Worm (Caenorhabditis elegans): Measurements from ENCODE around the gene F27D9.13.

Gene F27D9.13

DNA sequence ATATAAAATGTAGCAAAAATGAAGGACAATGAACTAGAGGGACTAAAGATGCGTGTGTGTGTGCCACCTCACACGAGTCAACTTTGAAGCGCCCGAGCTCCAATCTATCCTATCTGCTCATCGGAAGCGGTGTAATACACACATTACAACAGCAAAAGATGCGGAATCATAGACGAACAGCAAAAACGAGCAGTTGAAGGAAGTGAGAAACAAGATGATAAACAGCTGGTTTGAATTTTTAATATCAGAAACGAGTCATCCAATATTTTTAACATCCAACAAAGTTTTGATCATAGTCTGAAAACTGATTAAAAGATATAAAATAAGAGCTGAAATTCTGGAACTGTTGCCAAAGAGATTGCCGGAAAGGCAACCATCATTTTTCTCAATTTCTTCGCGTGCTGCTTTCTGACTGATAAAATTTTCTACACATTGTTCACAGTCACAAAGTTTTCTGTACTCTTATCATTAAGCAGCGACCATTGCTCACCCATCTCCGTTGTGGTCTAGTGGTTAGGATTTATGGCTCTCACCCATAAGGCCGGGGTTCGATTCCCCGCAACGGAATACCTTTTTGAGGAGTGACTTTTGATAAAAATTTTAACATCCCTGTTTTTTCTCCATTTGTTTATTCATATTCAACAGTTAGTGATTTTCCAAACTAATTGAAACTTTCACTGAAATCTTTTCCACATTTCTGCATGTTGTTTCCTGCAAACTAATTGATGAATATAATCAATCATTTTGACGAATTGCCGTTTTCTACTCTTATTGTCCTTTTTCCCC is 13.5 kb upstream of the F27D9.13 start, which contains the start of gene stn-2:
Gene stn-2, minus strand, starts transcription at position 75 of the 786 bp plus-strand sequence.
- TF ChIP-seq mls-2 (tag; optimal IDR thresholded peaks at IDR 0.05) (no peak), ces-1 (GFP tag; optimal IDR thresholded peaks at IDR 0.05) (no peak), unc-120 (tag; optimal IDR thresholded peaks at IDR 0.05; ENCODE audit: poor library complexity, severe bottlenecking) (peak; percentile 43), nhr-12 (tag; optimal IDR thresholded peaks at IDR 0.05) (no peak), sem-2 (GFP tag; optimal IDR thresholded peaks at IDR 0.05) (no peak), blmp-1 (tag; optimal IDR thresholded peaks at IDR 0.05) (no peak), flh-1 (GFP tag; optimal IDR thresholded peaks at IDR 0.05) (no peak), mab-5 (tag; optimal IDR thresholded peaks at IDR 0.05) (no peak), ceh-43 (GFP tag; optimal IDR thresholded peaks at IDR 0.05) (no peak), elt-3 (tag; optimal IDR thresholded peaks at IDR 0.05) (no peak), nhr-76 (tag; optimal IDR thresholded peaks at IDR 0.05) (no peak), hlh-1 (tag; optimal IDR thresholded peaks at IDR 0.05) (peak; percentile 87)

DNA sequence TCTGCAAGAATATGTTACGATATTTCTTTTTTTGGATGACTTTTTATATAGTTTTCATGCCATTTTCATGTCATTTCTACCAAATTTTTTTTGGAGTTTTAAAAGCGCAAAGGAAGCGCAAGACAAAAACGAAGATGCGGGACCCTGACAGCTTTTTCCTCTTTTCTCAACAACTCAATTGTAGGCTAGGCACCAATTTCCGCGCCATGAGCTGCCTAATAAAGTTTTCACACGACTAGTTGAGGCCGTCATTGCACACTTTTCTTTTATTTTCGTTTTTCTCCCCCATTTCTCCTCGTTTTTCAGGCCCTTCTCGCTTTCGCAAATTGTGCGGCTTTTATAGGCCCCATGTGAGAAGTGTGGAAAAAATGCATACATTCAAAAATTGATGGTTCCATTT is 12.6 kb upstream of the F27D9.13 start:
- TF ChIP-seq ces-1 (GFP tag; optimal IDR thresholded peaks at IDR 0.05) (peak; percentile 87), M03D4.4 (tag; optimal IDR thresholded peaks at IDR 0.05) (no peak), mab-5 (tag; optimal IDR thresholded peaks at IDR 0.05) (no peak), flh-1 (GFP tag; optimal IDR thresholded peaks at IDR 0.05) (no peak), lsy-2 (tag; optimal IDR thresholded peaks at IDR 0.05) (no peak)

DNA sequence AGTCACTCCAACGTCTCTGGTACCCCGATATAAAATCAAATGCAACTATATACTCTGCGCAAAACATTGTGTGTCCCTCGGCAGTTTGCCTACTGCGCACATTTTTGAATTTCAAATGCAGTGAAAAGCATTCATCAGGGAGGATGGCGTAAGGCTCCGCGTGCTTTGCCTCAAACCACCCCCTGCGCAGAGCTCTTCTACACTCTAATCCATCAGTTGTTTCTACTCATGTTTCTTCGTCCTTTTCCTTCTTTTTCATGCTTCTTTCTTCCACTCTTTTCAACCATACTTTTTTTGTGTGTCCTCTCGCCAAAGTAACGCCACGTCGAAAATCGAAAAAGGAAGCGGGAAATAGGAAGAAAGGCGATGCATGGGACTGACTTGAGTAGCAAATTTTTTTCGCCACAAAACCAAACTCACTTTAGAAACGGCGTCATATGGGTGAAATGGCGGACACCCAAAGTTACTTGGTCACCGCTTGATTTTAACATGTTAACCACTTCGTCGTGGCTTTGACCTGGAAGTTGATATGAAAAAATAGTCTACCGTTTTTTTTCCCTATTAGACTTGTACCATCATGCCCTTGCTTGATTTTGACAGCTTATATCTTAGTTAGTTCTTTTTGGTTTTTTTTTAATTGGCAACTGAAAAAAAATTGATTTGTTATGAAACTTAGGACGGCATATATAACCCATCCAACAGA is 11.3 kb upstream of the F27D9.13 start:
- TF ChIP-seq ceh-83 (GFP tag; optimal IDR thresholded peaks at IDR 0.05) (no peak), ces-1 (GFP tag; optimal IDR thresholded peaks at IDR 0.05) (peak; percentile 20), ceh-39 (tag; optimal IDR thresholded peaks at IDR 0.05) (no peak), elt-3 (tag; optimal IDR thresholded peaks at IDR 0.05) (no peak)

DNA sequence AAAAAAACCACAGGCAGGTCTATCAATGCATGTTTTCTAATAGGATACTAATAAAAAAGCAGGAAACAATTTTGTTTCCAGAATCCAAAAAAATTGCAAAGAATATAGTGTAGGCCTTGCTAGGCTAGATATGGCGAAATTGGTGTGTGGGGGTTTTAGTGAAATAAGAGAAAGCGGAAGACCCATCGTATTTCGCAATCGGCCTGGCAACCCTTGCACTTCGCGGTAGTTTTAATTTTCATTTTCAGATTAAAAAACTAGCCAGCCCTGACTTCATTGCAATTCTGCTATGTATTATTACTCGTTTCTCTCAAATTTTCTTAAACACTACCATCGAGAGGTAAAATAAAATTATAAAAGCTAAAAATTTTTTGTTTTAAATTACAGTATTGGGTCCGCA is 7.6 kb upstream of the F27D9.13 start:
- TF ChIP-seq nhr-76 (tag; optimal IDR thresholded peaks at IDR 0.05) (no peak), bed-3 (GFP tag; optimal IDR thresholded peaks at IDR 0.05) (no peak), unc-120 (tag; optimal IDR thresholded peaks at IDR 0.05; ENCODE audit: poor library complexity, severe bottlenecking) (no peak), mls-2 (tag; optimal IDR thresholded peaks at IDR 0.05) (no peak), mab-5 (tag; optimal IDR thresholded peaks at IDR 0.05) (no peak), mep-1 (tag; optimal IDR thresholded peaks at IDR 0.05) (no peak), cnd-1 (tag; optimal IDR thresholded peaks at IDR 0.05) (no peak), nhr-2 (tag; optimal IDR thresholded peaks at IDR 0.05) (no peak), ces-1 (GFP tag; optimal IDR thresholded peaks at IDR 0.05) (no peak), blmp-1 (tag; optimal IDR thresholded peaks at IDR 0.05) (no peak), snpc-4 (tag; optimal IDR thresholded peaks at IDR 0.05) (no peak), unc-62 (GFP tag; optimal IDR thresholded peaks at IDR 0.05) (no peak), nhr-12 (tag; optimal IDR thresholded peaks at IDR 0.05) (no peak), nhr-237 (tag; optimal IDR thresholded peaks at IDR 0.05) (no peak), lin-13 (tag; optimal IDR thresholded peaks at IDR 0.05) (no peak), ceh-43 (GFP tag; optimal IDR thresholded peaks at IDR 0.05) (no peak), unc-39 (tag; optimal IDR thresholded peaks at IDR 0.05) (no peak), tbx-8 (GFP tag; optimal IDR thresholded peaks at IDR 0.05) (no peak), pha-4 (tag; optimal IDR thresholded peaks at IDR 0.05) (no peak)

DNA sequence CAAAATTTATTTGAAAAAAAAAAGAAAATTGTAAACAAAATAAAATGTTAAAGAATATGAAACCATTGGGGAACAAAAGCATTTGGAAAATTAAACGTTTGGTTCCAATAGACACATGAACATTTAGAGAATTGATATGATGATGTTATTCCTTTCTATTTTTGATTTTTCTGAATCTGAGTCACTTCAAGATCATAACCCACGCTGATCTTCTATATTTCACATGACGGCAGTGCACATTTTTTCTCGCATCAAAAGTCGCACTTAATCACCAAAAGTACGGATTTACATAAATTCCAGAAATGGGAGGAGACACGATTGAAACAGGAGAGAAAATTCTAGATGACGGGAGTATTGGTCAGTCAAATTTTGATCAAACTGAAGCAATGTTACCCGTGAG is 5.4 kb upstream of the F27D9.13 start, which contains the start of gene F27D9.2:
Gene F27D9.2, plus strand, starts transcription at position 301 of the 400 bp plus-strand sequence.
- TF ChIP-seq nhr-237 (tag; optimal IDR thresholded peaks at IDR 0.05) (no peak), mls-2 (tag; optimal IDR thresholded peaks at IDR 0.05) (no peak), flh-1 (GFP tag; optimal IDR thresholded peaks at IDR 0.05) (no peak), lin-13 (tag; optimal IDR thresholded peaks at IDR 0.05) (no peak), mep-1 (tag; optimal IDR thresholded peaks at IDR 0.05) (no peak), drap-1 (GFP tag; optimal IDR thresholded peaks at IDR 0.05) (no peak), nhr-12 (tag; optimal IDR thresholded peaks at IDR 0.05) (no peak), nhr-2 (tag; optimal IDR thresholded peaks at IDR 0.05) (no peak), unc-62 (GFP tag; optimal IDR thresholded peaks at IDR 0.05) (no peak), tbx-8 (GFP tag; optimal IDR thresholded peaks at IDR 0.05) (no peak)

Data from whole organism, mixed stage, embryonic.